Worm (Caenorhabditis elegans): ENCODE data around the gene eri-3.

ce11 chrII:1102209-1102608 is 21.1 kb upstream of the eri-3 start:
- TF ChIP-seq nhr-76 (tag; optimal IDR thresholded peaks at IDR 0.05) (no peak), tbx-8 (GFP tag; optimal IDR thresholded peaks at IDR 0.05) (no peak), nhr-237 (tag; optimal IDR thresholded peaks at IDR 0.05) (no peak), snpc-4 (tag; optimal IDR thresholded peaks at IDR 0.05) (no peak), unc-62 (GFP tag; optimal IDR thresholded peaks at IDR 0.05) (no peak), pha-4 (tag; optimal IDR thresholded peaks at IDR 0.05) (no peak), lsy-2 (tag; optimal IDR thresholded peaks at IDR 0.05) (no peak), cnd-1 (tag; optimal IDR thresholded peaks at IDR 0.05) (no peak), ces-1 (GFP tag; optimal IDR thresholded peaks at IDR 0.05) (no peak), ceh-43 (GFP tag; optimal IDR thresholded peaks at IDR 0.05) (no peak), nhr-12 (tag; optimal IDR thresholded peaks at IDR 0.05) (no peak), blmp-1 (tag; optimal IDR thresholded peaks at IDR 0.05) (no peak), elt-3 (tag; optimal IDR thresholded peaks at IDR 0.05) (no peak)
